Worm (Caenorhabditis elegans) whole organism, L1 larva: Measurements from ENCODE around the gene alh-7.

Experiments
- C16A3.4 ChIP-seq: fragments of 150-350 bp; optimal IDR thresholded peaks from 2 replicates; lab custom pipeline; 2014; ENCODE audit warnings: missing biosample characterization, missing genetic modification characterization
- aha-1 ChIP-seq: fragments of 150-350 bp; optimal IDR thresholded peaks from 2 replicates; lab custom pipeline; 2014; ENCODE audit warnings: missing biosample characterization, missing genetic modification characterization
- ceh-82 ChIP-seq, 3 experiments: fragments of 150-350 bp in 1 of 3; sonication (generic microtip) in 2 of 3; optimal IDR thresholded peaks; 2 replicates each; lab custom pipeline; 2014 to 2017; ENCODE audit warnings: missing biosample characterization in 3 of 3, missing genetic modification characterization in 3 of 3
- pqm-1 ChIP-seq: sonication (generic microtip); optimal IDR thresholded peaks from 3 replicates; lab custom pipeline; 2017; ENCODE audit warnings: missing biosample characterization, missing genetic modification characterization

alh-7 gene

ce11 chrII:13444307-13444706, 47.3 kb downstream of the alh-7 start:
- TF ChIP-seq ceh-82 (tag; optimal IDR thresholded peaks at IDR 0.05; lab: Kevin White, UChicago) (no peak), pqm-1 (tag; lab: Kevin White, UChicago) (no peak), aha-1 (tag; lab: Kevin White, UChicago) (no peak), C16A3.4 (tag; lab: Kevin White, UChicago) (no peak)
